Fruit fly (Drosophila melanogaster) whole organism, adult: ENCODE data around the gene CG3630.

ENCODE experiments used
- CG11617 ChIP-seq: fragments of 200-800 bp; sonication (Bioruptor generic); optimal IDR thresholded peaks from 2 replicates; lab custom pipeline; 2017; ENCODE audit warnings: mild to moderate bottlenecking, missing biosample characterization, missing genetic modification reagents, missing genetic modification characterization
- CG12768 ChIP-seq: fragments of 200-800 bp; sonication (Bioruptor generic); optimal IDR thresholded peaks from 2 replicates; lab custom pipeline; 2017; ENCODE audit warnings: missing biosample characterization, missing genetic modification characterization, mild to moderate bottlenecking, moderate library complexity, missing genetic modification reagents
- CG14711 ChIP-seq: fragments of 200-800 bp; sonication (Bioruptor generic); optimal IDR thresholded peaks from 2 replicates; lab custom pipeline; 2018; ENCODE audit warnings: missing biosample characterization, mild to moderate bottlenecking, missing genetic modification characterization, moderate library complexity
- CG1620 ChIP-seq: fragments of 200-800 bp; sonication (Bioruptor generic); optimal IDR thresholded peaks from 2 replicates; lab custom pipeline; 2016; ENCODE audit warnings: missing biosample characterization, missing genetic modification characterization
- CG33017 ChIP-seq: fragments of 200-800 bp; sonication (Bioruptor generic); optimal IDR thresholded peaks from 2 replicates; lab custom pipeline; 2018; ENCODE audit warnings: missing biosample characterization, mild to moderate bottlenecking, missing genetic modification characterization, moderate library complexity
- CG5204 ChIP-seq: fragments of 200-800 bp; sonication (Bioruptor generic); optimal IDR thresholded peaks from 2 replicates; lab custom pipeline; 2016; ENCODE audit warnings: missing biosample characterization, missing genetic modification characterization
- CG7045 ChIP-seq: fragments of 200-800 bp; sonication (Bioruptor generic); optimal IDR thresholded peaks from 2 replicates; lab custom pipeline; 2017; ENCODE audit warnings: missing biosample characterization, mild to moderate bottlenecking, missing genetic modification characterization
- CG7101 ChIP-seq: fragments of 200-800 bp; sonication (Bioruptor generic); optimal IDR thresholded peaks from 2 replicates; lab custom pipeline; 2018; ENCODE audit warnings: missing biosample characterization, mild to moderate bottlenecking, missing genetic modification characterization, moderate library complexity
- Clk ChIP-seq: fragments of 200-800 bp; sonication (Bioruptor generic); optimal IDR thresholded peaks from 2 replicates; lab custom pipeline; 2017; ENCODE audit warnings: missing biosample characterization, missing genetic modification characterization
- Crg-1 ChIP-seq: fragments of 200-800 bp; sonication (Bioruptor generic); optimal IDR thresholded peaks from 2 replicates; lab custom pipeline; 2016; ENCODE audit warnings: missing biosample characterization, missing genetic modification characterization
- Hr96 ChIP-seq: fragments of 200-800 bp; sonication (Bioruptor generic); optimal IDR thresholded peaks from 2 replicates; lab custom pipeline; 2016; ENCODE audit warnings: missing biosample characterization, missing genetic modification characterization
- Mnt ChIP-seq: fragments of 200-800 bp; sonication (Bioruptor generic); optimal IDR thresholded peaks from 2 replicates; lab custom pipeline; 2016; ENCODE audit warnings: missing biosample characterization, mild to moderate bottlenecking, missing genetic modification characterization
- bab1 ChIP-seq: fragments of 200-800 bp; sonication (Bioruptor generic); optimal IDR thresholded peaks from 3 replicates; lab custom pipeline; 2019; ENCODE audit warnings: missing biosample characterization, mild to moderate bottlenecking, missing genetic modification characterization, moderate library complexity
- cic ChIP-seq: fragments of 200-800 bp; sonication (Bioruptor generic); optimal IDR thresholded peaks from 2 replicates; lab custom pipeline; 2017; ENCODE audit warnings: missing biosample characterization, mild to moderate bottlenecking, missing genetic modification characterization, moderate library complexity
- cnc ChIP-seq, 2 experiments: fragments of >200 bp; optimal IDR thresholded peaks; 2 replicates each; lab custom pipeline; 2017
- kay ChIP-seq: fragments of 200-800 bp; sonication (Bioruptor generic); peaks from one replicate; lab custom pipeline; 2016; ENCODE audit warnings: missing biosample characterization, missing genetic modification characterization, borderline replicate concordance
- ovo ChIP-seq: fragments of 200-800 bp; sonication (Bioruptor generic); optimal IDR thresholded peaks from 2 replicates; lab custom pipeline; 2016; ENCODE audit warnings: missing biosample characterization, missing genetic modification characterization
- tj ChIP-seq: fragments of 200-800 bp; sonication (Bioruptor generic); optimal IDR thresholded peaks from 3 replicates; lab custom pipeline; 2017; ENCODE audit warnings: missing biosample characterization, mild to moderate bottlenecking, missing genetic modification characterization, moderate library complexity
- toe ChIP-seq: fragments of 200-800 bp; sonication (Bioruptor generic); optimal IDR thresholded peaks from 2 replicates; lab custom pipeline; 2016; ENCODE audit warnings: missing biosample characterization, missing genetic modification characterization

The CG3630 gene

DNA sequence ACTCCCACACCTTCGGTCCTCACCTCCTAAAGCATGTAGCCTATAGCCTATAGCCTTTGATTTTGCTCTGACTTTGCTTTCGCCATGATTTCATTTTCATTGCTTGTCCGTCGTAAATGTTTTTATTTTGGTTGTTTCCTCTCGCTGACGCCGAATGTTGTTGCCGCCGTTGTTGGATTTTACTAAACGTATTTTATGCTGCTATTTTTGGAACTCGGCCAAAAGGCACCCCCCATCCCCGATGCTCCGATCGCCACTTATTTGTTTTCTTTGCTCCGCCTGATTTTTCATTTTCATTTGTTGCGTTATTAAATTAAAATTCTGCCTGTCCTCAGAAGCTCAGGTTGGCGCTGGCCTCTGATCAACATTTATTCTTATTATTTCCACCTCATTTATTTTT lies 57.2 kb downstream of the CG3630 start:
- TF ChIP-seq CG11617 (GFP tag; lab: Kevin White, UChicago) (no peak), CG14711 (tag; lab: Kevin White, UChicago) (no peak), cnc (optimal IDR thresholded peaks at IDR 0.05; lab: Kevin White, UChicago) (no peak), kay (GFP tag; lab: Kevin White, UChicago) (no peak), CG7045 (GFP tag; lab: Kevin White, UChicago) (no peak), CG1620 (GFP tag; lab: Kevin White, UChicago) (no peak), Hr96 (GFP tag; lab: Kevin White, UChicago) (no peak), Clk (GFP tag; lab: Kevin White, UChicago) (no peak), bab1 (GFP tag; lab: Kevin White, UChicago) (no peak), cic (GFP tag; lab: Kevin White, UChicago) (no peak), ovo (GFP tag; lab: Kevin White, UChicago) (no peak), CG33017 (tag; lab: Kevin White, UChicago) (no peak), Mnt (no peak), CG5204 (no peak), toe (GFP tag; lab: Kevin White, UChicago) (no peak)

- TF ChIP-seq CG12768 (GFP tag; lab: Kevin White, UChicago) (no peak), Clk (GFP tag; lab: Kevin White, UChicago) (no peak), cnc (optimal IDR thresholded peaks at IDR 0.05; lab: Kevin White, UChicago) (no peak), CG1620 (GFP tag; lab: Kevin White, UChicago) (no peak), tj (GFP tag; lab: Kevin White, UChicago) (no peak), CG14711 (tag; lab: Kevin White, UChicago) (no peak), Crg-1 (GFP tag; lab: Kevin White, UChicago) (no peak), CG7101 (tag; lab: Kevin White, UChicago) (no peak), kay (GFP tag; lab: Kevin White, UChicago) (no peak)
These were observed 57.9 kb downstream of the CG3630 start for dm6 chrX:2219899-2220298.

DNA sequence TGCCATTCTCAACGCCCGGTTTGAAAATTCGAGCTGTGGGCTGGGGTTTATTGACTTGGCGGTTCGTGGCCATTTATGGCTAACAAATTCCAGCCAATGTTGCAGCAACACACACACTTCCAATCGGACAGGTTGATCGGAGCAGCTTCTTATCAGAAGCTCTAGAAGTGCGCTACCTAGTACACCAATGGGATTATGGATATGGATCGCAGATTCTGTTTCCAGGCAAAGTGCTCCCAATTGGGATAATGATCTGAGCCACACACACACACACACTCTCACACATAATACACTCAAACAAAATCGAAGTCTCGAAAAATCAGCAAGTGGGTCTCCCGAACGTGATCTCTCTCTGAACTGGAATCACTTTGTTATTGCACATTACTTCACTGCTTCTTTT lies 59.6 kb downstream of the CG3630 start:
- no peak for TF ChIP-seq CG14711 (tag; lab: Kevin White, UChicago)
